In the genomic region with DNA sequence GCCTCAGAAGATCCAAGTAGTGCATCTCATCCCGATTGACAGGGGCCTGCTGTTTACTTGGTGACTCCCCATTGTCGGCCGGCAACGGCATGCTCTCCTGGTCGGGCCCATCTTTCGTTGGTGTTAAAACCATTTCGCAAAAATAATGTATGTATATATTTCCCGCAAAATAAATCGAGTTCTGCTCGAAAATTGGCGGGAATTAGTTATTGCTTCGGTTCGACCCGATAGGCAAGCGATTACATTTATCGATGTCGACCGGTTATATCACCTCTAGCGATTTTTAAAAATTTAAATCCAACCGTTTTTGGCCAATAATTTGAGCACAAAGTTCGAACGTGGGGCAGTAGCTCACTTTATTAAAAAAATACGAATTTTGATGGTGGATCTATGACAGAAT, we compare ENCODE assay signal across 1 fruit fly cellular context.
TF ChIP-seq lines count a peak whose summit lies in the region.

A gene (minus strand): TSS at position 201 of the 400 bp plus-strand sequence.

TF ChIP-seq in whole organism, embryonic, 481 proteins besides CTCF, POLR2A, EP300 and RAD21 (continued from another document):
- TF ChIP-seq CG2129 (GFP tag; IDR thresholded peaks at IDR 0.05; lab: Robert Waterston, UW; ENCODE audit: partially characterized antibody) = peak; percentile 16; the same call in 1 of the 2 replicates
- TF ChIP-seq nerfin-2 (GFP tag; IDR thresholded peaks at IDR 0.05; lab: Robert Waterston, UW; ENCODE audit: partially characterized antibody) = peak; percentile 79
- TF ChIP-seq CG8089 (GFP tag; optimal IDR thresholded peaks at IDR 0.05; lab: Kevin White, UChicago) = no peak
- TF ChIP-seq Nf-YB (GFP tag; optimal IDR thresholded peaks at IDR 0.05; lab: Kevin White, UChicago) = no peak
- peak; percentile 60 for TF ChIP-seq Ets97D (GFP tag; optimal IDR thresholded peaks at IDR 0.05; lab: Kevin White, UChicago)
- no peak for TF ChIP-seq CG18619 (GFP tag; optimal IDR thresholded peaks at IDR 0.05; lab: Kevin White, UChicago)
- no peak for TF ChIP-seq sima (GFP tag; optimal IDR thresholded peaks at IDR 0.05; lab: Kevin White, UChicago)
- TF ChIP-seq zen2 (GFP tag; IDR thresholded peaks at IDR 0.05; lab: Robert Waterston, UW; ENCODE audit: partially characterized antibody) = peak; percentile 76
- TF ChIP-seq hb (GFP tag; IDR thresholded peaks at IDR 0.05; lab: Robert Waterston, UW; ENCODE audit: partially characterized antibody) = peak; percentile 74
- TF ChIP-seq Dp (GFP tag; optimal IDR thresholded peaks at IDR 0.05; lab: Kevin White, UChicago) = peak; percentile 91
- peak; percentile 70 for TF ChIP-seq sna (GFP tag; IDR thresholded peaks at IDR 0.05; lab: Robert Waterston, UW; ENCODE audit: partially characterized antibody)
- peak; percentile 82 for TF ChIP-seq CG6791 (GFP tag; IDR thresholded peaks at IDR 0.05; lab: Robert Waterston, UW; ENCODE audit: partially characterized antibody)
- no peak for TF ChIP-seq Eip74EF (GFP tag; optimal IDR thresholded peaks at IDR 0.05; lab: Kevin White, UChicago)
- no peak for TF ChIP-seq CG9727 (GFP tag; optimal IDR thresholded peaks at IDR 0.05; lab: Kevin White, UChicago)
- peak; percentile 67 for TF ChIP-seq hbn (GFP tag; IDR thresholded peaks at IDR 0.05; lab: Robert Waterston, UW; ENCODE audit: partially characterized antibody)
- peak; percentile 88 for TF ChIP-seq Bgb (GFP tag; IDR thresholded peaks at IDR 0.05; lab: Robert Waterston, UW; ENCODE audit: partially characterized antibody)
- no peak for TF ChIP-seq ewg (GFP tag; optimal IDR thresholded peaks at IDR 0.05; lab: Kevin White, UChicago)
- no peak for TF ChIP-seq CG13296 (GFP tag; optimal IDR thresholded peaks at IDR 0.05; lab: Kevin White, UChicago)
